Fruit fly (Drosophila melanogaster) whole organism, wandering third instar larva: ENCODE measurements around the gene CG17190.

Experiments used
- CrebA ChIP-seq: fragments of 200-800 bp; sonication (Bioruptor generic); optimal IDR thresholded peaks from 2 replicates; lab custom pipeline; 2016; ENCODE audit warnings: missing biosample characterization, mild to moderate bottlenecking, missing genetic modification characterization, borderline replicate concordance
- Hnf4 ChIP-seq: fragments of 200-800 bp; sonication (Bioruptor generic); optimal IDR thresholded peaks from 2 replicates; lab custom pipeline; 2016; ENCODE audit warnings: missing biosample characterization, mild to moderate bottlenecking, missing genetic modification characterization
- Hr78 ChIP-seq: fragments of >200 bp; optimal IDR thresholded peaks from 2 replicates; lab custom pipeline; 2017; ENCODE audit warnings: missing biosample characterization, missing genetic modification characterization
- Vsx2 ChIP-seq: fragments of 200-300, 225-300 bp; sonication (Bioruptor generic); optimal IDR thresholded peaks from 2 replicates; lab custom pipeline; 2018; ENCODE audit warnings: missing biosample characterization, missing genetic modification characterization; ENCODE audit not compliant: partially characterized antibody
- foxo ChIP-seq, 2 experiments: fragments of 200-800 bp; sonication (Bioruptor generic); optimal IDR thresholded peaks; 2 replicates in 1 of 2; 3 replicates in 1 of 2; lab custom pipeline; 2016 to 2017; ENCODE audit warnings: missing biosample characterization in 2 of 2, missing genetic modification characterization in 2 of 2
- sage ChIP-seq: fragments of 200-800 bp; sonication (Bioruptor generic); optimal IDR thresholded peaks from 2 replicates; lab custom pipeline; 2016; ENCODE audit warnings: missing biosample characterization, mild to moderate bottlenecking, missing genetic modification characterization

DNA sequence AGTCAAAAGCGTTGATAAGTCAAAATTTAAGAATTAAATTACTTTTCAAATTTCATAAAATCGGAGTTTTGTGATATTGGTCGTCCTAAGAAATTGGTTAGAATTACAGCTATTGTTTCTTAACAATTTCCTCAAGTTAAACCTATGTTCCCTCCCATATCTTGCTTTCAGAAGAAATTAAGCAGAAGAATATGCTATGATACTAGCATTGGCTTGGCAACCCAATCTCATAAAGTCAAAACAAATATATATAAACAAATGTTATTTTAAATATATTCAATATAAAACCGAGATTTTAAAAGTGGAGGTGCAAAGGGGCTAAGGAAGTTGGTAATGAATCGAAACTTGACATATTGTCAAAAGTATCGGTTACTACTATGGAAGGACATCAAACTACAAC lies 40.7 kb downstream of the CG17190 start, which contains the start of gene CG31213:
- TF ChIP-seq CrebA (no peak), Hr78 (no peak), Hnf4 (no peak), sage (GFP tag; lab: Kevin White, UChicago) (no peak), Vsx2 (no peak), foxo (GFP tag; optimal IDR thresholded peaks at IDR 0.05; lab: Kevin White, UChicago) (no peak)
